Fruit fly (Drosophila melanogaster) whole organism, wandering third instar larva: Measurements from ENCODE around the gene CG10591.
A peak's percentile ranks its signal among the peaks of the same experiment; 100 is the strongest.

Experiments
- CrebA ChIP-seq: fragments of 200-800 bp; sonication (Bioruptor generic); optimal IDR thresholded peaks from 2 replicates; lab custom pipeline; 2016; ENCODE audit warnings: missing biosample characterization, mild to moderate bottlenecking, missing genetic modification characterization, borderline replicate concordance
- Dfd ChIP-seq: fragments of >200 bp; optimal IDR thresholded peaks from 2 replicates; lab custom pipeline; 2017; ENCODE audit warnings: missing biosample characterization, missing genetic modification characterization
- Dif ChIP-seq: fragments of 200-275, 200-300 bp; sonication (Bioruptor generic); optimal IDR thresholded peaks from 2 replicates; lab custom pipeline; 2018; ENCODE audit warnings: missing biosample characterization, missing genetic modification characterization; ENCODE audit not compliant: partially characterized antibody
- Hnf4 ChIP-seq: fragments of 200-800 bp; sonication (Bioruptor generic); optimal IDR thresholded peaks from 2 replicates; lab custom pipeline; 2016; ENCODE audit warnings: missing biosample characterization, mild to moderate bottlenecking, missing genetic modification characterization
- Jra ChIP-seq: sonication (Bioruptor generic); optimal IDR thresholded peaks from 2 replicates; lab custom pipeline; 2016; ENCODE audit warnings: missing biosample characterization, missing genetic modification characterization
- Myc ChIP-seq: fragments of >200 bp; optimal IDR thresholded peaks from 2 replicates; lab custom pipeline; 2017
- OdsH ChIP-seq: fragments of 200-800 bp; sonication (Bioruptor generic); optimal IDR thresholded peaks from 2 replicates; lab custom pipeline; 2016; ENCODE audit warnings: missing biosample characterization, mild to moderate bottlenecking, missing genetic modification characterization
- Rel ChIP-seq, 2 experiments: fragments of 200-800 bp; sonication (Bioruptor generic) in 1 of 2; optimal IDR thresholded peaks; 2 replicates in 1 of 2; 3 replicates in 1 of 2; lab custom pipeline; 2016 to 2019; ENCODE audit warnings: mild to moderate bottlenecking in 2 of 2, missing biosample characterization in 2 of 2, missing genetic modification characterization in 2 of 2, moderate library complexity in 1 of 2
- Sp1 ChIP-seq: fragments of 200-800 bp; sonication (Bioruptor generic); optimal IDR thresholded peaks from 3 replicates; lab custom pipeline; 2019; ENCODE audit warnings: missing biosample characterization, mild to moderate bottlenecking, missing genetic modification characterization, moderate library complexity
- ey ChIP-seq: fragments of 200-800 bp; sonication (Bioruptor generic); optimal IDR thresholded peaks from 2 replicates; lab custom pipeline; 2016; ENCODE audit warnings: missing biosample characterization, missing genetic modification characterization
- fru ChIP-seq: fragments of 200-800 bp; sonication (Bioruptor generic); optimal IDR thresholded peaks from 3 replicates; lab custom pipeline; 2016; ENCODE audit warnings: missing biosample characterization, mild to moderate bottlenecking, missing genetic modification characterization
- h ChIP-seq: fragments of 200-800 bp; sonication (Bioruptor generic); optimal IDR thresholded peaks from 3 replicates; lab custom pipeline; 2016; ENCODE audit warnings: missing biosample characterization, mild to moderate bottlenecking, missing genetic modification characterization
- jim ChIP-seq: fragments of 175-275, 200-325 bp; sonication (Bioruptor generic); optimal IDR thresholded peaks from 2 replicates; lab custom pipeline; 2016; ENCODE audit warnings: missing biosample characterization, mild to moderate bottlenecking, missing genetic modification characterization
- pan ChIP-seq: fragments of >200 bp; optimal IDR thresholded peaks from 2 replicates; lab custom pipeline; 2017
- sage ChIP-seq: fragments of 200-800 bp; sonication (Bioruptor generic); optimal IDR thresholded peaks from 2 replicates; lab custom pipeline; 2016; ENCODE audit warnings: missing biosample characterization, mild to moderate bottlenecking, missing genetic modification characterization
- sv ChIP-seq: fragments of 200-800 bp; sonication (Bioruptor generic); optimal IDR thresholded peaks from 3 replicates; lab custom pipeline; 2016; ENCODE audit warnings: missing biosample characterization, missing genetic modification characterization
- usp ChIP-seq: fragments of >200 bp; optimal IDR thresholded peaks from 2 replicates; lab custom pipeline; 2017; ENCODE audit warnings: missing biosample characterization, missing genetic modification characterization

The CG10591 gene

dm6 chr3L:5553717-5554116 is 45.8 kb downstream of the CG10591 start:
- TF ChIP-seq OdsH (GFP tag; lab: Kevin White, UChicago) (no peak), sage (GFP tag; lab: Kevin White, UChicago) (no peak), Jra (GFP tag; lab: Kevin White, UChicago) (no peak), sv (GFP tag; lab: Kevin White, UChicago) (no peak), usp (no peak), Hnf4 (no peak), Dif (GFP tag; lab: Kevin White, UChicago) (no peak), Dfd (GFP tag; lab: Kevin White, UChicago) (no peak), ey (GFP tag; lab: Kevin White, UChicago) (no peak), h (no peak), Myc (lab: Kevin White, UChicago) (no peak), Sp1 (GFP tag; lab: Kevin White, UChicago) (no peak), fru (no peak)

- TF ChIP-seq jim (GFP tag; lab: Kevin White, UChicago): peak; percentile 27
- TF ChIP-seq CrebA (GFP tag; lab: Kevin White, UChicago): peak; percentile 10
- TF ChIP-seq Sp1 (GFP tag; lab: Kevin White, UChicago): peak; percentile 56
- peak; percentile 18 for TF ChIP-seq Rel (GFP tag; optimal IDR thresholded peaks at IDR 0.05; lab: Kevin White, UChicago)
- peak; percentile 37 for TF ChIP-seq Rel (tag; optimal IDR thresholded peaks at IDR 0.05; lab: Kevin White, UChicago)
- peak; percentile 8 for TF ChIP-seq Dfd (GFP tag; lab: Kevin White, UChicago)
- TF ChIP-seq fru: no peak
- TF ChIP-seq pan: no peak
These were observed 48.4 kb downstream of the CG10591 start, which contains the start of gene frm for dm6 chr3L:5551087-5551486. Gene frm (minus strand): TSS chr3L:5551159.
